Fruit fly (Drosophila melanogaster) whole organism, embryonic: Measurements from ENCODE around the gene CG15818.

Experiments used
- B-H2 ChIP-seq: fragments of 200-800 bp; sonication (Bioruptor generic); optimal IDR thresholded peaks from 2 replicates; lab custom pipeline; 2018; ENCODE audit warnings: missing biosample characterization, mild to moderate bottlenecking, missing genetic modification characterization
- Bgb ChIP-seq: fragments of 200-800 bp; sonication (Bioruptor generic); IDR thresholded peaks from 2 replicates; pipeline ENCODE4 v1.3.6; 2022; ENCODE audit warnings: missing biosample characterization, missing genetic modification characterization; ENCODE audit not compliant: partially characterized antibody
- CG10565 ChIP-seq: fragments of 200-800 bp; sonication (Bioruptor generic); optimal IDR thresholded peaks from 3 replicates; lab custom pipeline; 2016; ENCODE audit warnings: missing biosample characterization, mild to moderate bottlenecking, missing genetic modification characterization
- CG11247 ChIP-seq: fragments of 200-800 bp; sonication (Bioruptor generic); IDR thresholded peaks from 2 replicates; pipeline ENCODE4 v1.3.6; 2022; ENCODE audit warnings: missing biosample characterization, missing genetic modification characterization
- CG12299 ChIP-seq: fragments of 200-800 bp; sonication (Bioruptor generic); optimal IDR thresholded peaks from 2 replicates; lab custom pipeline; 2018; ENCODE audit warnings: missing biosample characterization, mild to moderate bottlenecking, missing genetic modification characterization
- CG13424 ChIP-seq: fragments of 200-800 bp; sonication (Bioruptor generic); optimal IDR thresholded peaks from 2 replicates; lab custom pipeline; 2019; ENCODE audit warnings: missing biosample characterization, mild to moderate bottlenecking, missing genetic modification characterization, moderate library complexity
- CG14667 ChIP-seq: fragments of 200-800 bp; sonication (Bioruptor generic); IDR thresholded peaks from 2 replicates; pipeline ENCODE4 v1.3.6; 2022; ENCODE audit warnings: missing biosample characterization, missing genetic modification characterization
- CG14710 ChIP-seq: fragments of 200-800 bp; sonication (Bioruptor generic); optimal IDR thresholded peaks from 3 replicates; lab custom pipeline; 2019; ENCODE audit warnings: missing biosample characterization, mild to moderate bottlenecking, missing genetic modification characterization, moderate library complexity
- CG15514 ChIP-seq: fragments of 200-800 bp; sonication (Bioruptor generic); optimal IDR thresholded peaks from 3 replicates; lab custom pipeline; 2017; ENCODE audit warnings: missing biosample characterization, missing genetic modification characterization, mild to moderate bottlenecking, moderate library complexity, missing genetic modification reagents
- CG15601 ChIP-seq: fragments of 200-800 bp; sonication (Bioruptor generic); optimal IDR thresholded peaks from 3 replicates; lab custom pipeline; 2019; ENCODE audit warnings: missing biosample characterization, mild to moderate bottlenecking, missing genetic modification characterization, moderate library complexity
- CG17186 ChIP-seq: fragments of 200-800 bp; sonication (Bioruptor generic); optimal IDR thresholded peaks from 3 replicates; lab custom pipeline; 2017; ENCODE audit warnings: missing biosample characterization, missing genetic modification reagents, missing genetic modification characterization
- CG17385 ChIP-seq: fragments of 200-800 bp; sonication (Bioruptor generic); optimal IDR thresholded peaks from 3 replicates; lab custom pipeline; 2018; ENCODE audit warnings: missing biosample characterization, mild to moderate bottlenecking, missing genetic modification characterization
- CG18619 ChIP-seq: fragments of 200-800 bp; sonication (Bioruptor generic); optimal IDR thresholded peaks from 3 replicates; lab custom pipeline; 2017; ENCODE audit warnings: missing biosample characterization, mild to moderate bottlenecking, missing genetic modification characterization
- CG18764 ChIP-seq: fragments of 200-800 bp; sonication (Bioruptor generic); optimal IDR thresholded peaks from 3 replicates; lab custom pipeline; 2016; ENCODE audit warnings: missing biosample characterization, missing genetic modification characterization
- CG31388 ChIP-seq: fragments of 200-800 bp; sonication (Bioruptor generic); optimal IDR thresholded peaks from 2 replicates; lab custom pipeline; 2016; ENCODE audit warnings: missing biosample characterization, missing genetic modification characterization
- CG32532 ChIP-seq: fragments of 200-800 bp; sonication (Bioruptor generic); IDR thresholded peaks from 2 replicates; pipeline ENCODE4 v1.3.6; 2022; ENCODE audit warnings: missing biosample characterization, missing genetic modification characterization
- CG33213 ChIP-seq: fragments of 200-800 bp; sonication (Bioruptor generic); optimal IDR thresholded peaks from 3 replicates; lab custom pipeline; 2016; ENCODE audit warnings: missing biosample characterization, missing genetic modification characterization
- CG34422 ChIP-seq: fragments of 200-800 bp; sonication (Bioruptor generic); IDR thresholded peaks from 3 replicates; pipeline ENCODE4 v1.3.6; 2022; ENCODE audit warnings: missing biosample characterization, missing genetic modification characterization
- CG3838 ChIP-seq: fragments of 200-800 bp; sonication (Bioruptor generic); optimal IDR thresholded peaks from 3 replicates; lab custom pipeline; 2016; ENCODE audit warnings: missing biosample characterization, missing genetic modification characterization
- CG7556 ChIP-seq: fragments of 200-800 bp; sonication (Bioruptor generic); optimal IDR thresholded peaks from 2 replicates; lab custom pipeline; 2017; ENCODE audit warnings: missing biosample characterization, mild to moderate bottlenecking, missing genetic modification characterization
- CG8924 ChIP-seq: fragments of 200-800 bp; optimal IDR thresholded peaks from 3 replicates; lab custom pipeline; 2019; ENCODE audit warnings: missing biosample characterization, mild to moderate bottlenecking, missing genetic modification characterization, moderate library complexity
- D ChIP-seq, 2 experiments: fragments of 200-800 bp in 1 of 2; fragments of >200 bp in 1 of 2; sonication (Bioruptor generic) in 1 of 2; optimal IDR thresholded peaks; 2 replicates in 1 of 2; 3 replicates in 1 of 2; lab custom pipeline; 2017; ENCODE audit warnings: mild to moderate bottlenecking in 1 of 2, missing biosample characterization in 1 of 2, missing genetic modification characterization in 1 of 2, missing genetic modification reagents in 1 of 2
- D19A ChIP-seq: fragments of 200-800 bp; optimal IDR thresholded peaks from 3 replicates; lab custom pipeline; 2019; ENCODE audit warnings: missing biosample characterization, mild to moderate bottlenecking, missing genetic modification characterization, moderate library complexity
- Dbx ChIP-seq: fragments of 200-800 bp; sonication (Bioruptor generic); IDR thresholded peaks from 3 replicates; pipeline ENCODE4 v1.3.6; 2022; ENCODE audit warnings: missing biosample characterization, missing genetic modification characterization
- Dip3 ChIP-seq: fragments of 200-800 bp; sonication (Bioruptor generic); optimal IDR thresholded peaks from 3 replicates; lab custom pipeline; 2016; ENCODE audit warnings: missing biosample characterization, missing genetic modification characterization
- Fer1 ChIP-seq: fragments of 200-800 bp; sonication (Bioruptor generic); optimal IDR thresholded peaks from 2 replicates; lab custom pipeline; 2017; ENCODE audit warnings: missing biosample characterization, mild to moderate bottlenecking, missing genetic modification characterization
- H2.0 ChIP-seq: fragments of 200-800 bp; sonication (Bioruptor generic); IDR thresholded peaks from 2 replicates; pipeline ENCODE4 v1.3.6; 2022; ENCODE audit warnings: missing biosample characterization, missing genetic modification characterization
- HLHmδ ChIP-seq: fragments of 200-800 bp; sonication (Bioruptor generic); optimal IDR thresholded peaks from 2 replicates; lab custom pipeline; 2018; ENCODE audit warnings: missing biosample characterization, mild to moderate bottlenecking, missing genetic modification characterization, moderate library complexity
- Lim3 ChIP-seq: fragments of 200-800 bp; sonication (Bioruptor generic); IDR thresholded peaks from 2 replicates; pipeline ENCODE4 v1.3.6; 2022; ENCODE audit warnings: missing biosample characterization, missing genetic modification characterization
- Med ChIP-seq: fragments of 200-800 bp; sonication (Bioruptor generic); peaks from one replicate; lab custom pipeline; 2016; ENCODE audit warnings: missing biosample characterization, missing genetic modification characterization, mild to moderate bottlenecking, inconsistent platforms, moderate library complexity
- Mrtf ChIP-seq: fragments of 200-800 bp; sonication (Bioruptor generic); IDR thresholded peaks from 3 replicates; pipeline ENCODE4 v1.3.6; 2022; ENCODE audit warnings: missing biosample characterization, missing genetic modification characterization
- NK7.1 ChIP-seq: fragments of 200-800 bp; sonication (Bioruptor generic); optimal IDR thresholded peaks from 3 replicates; lab custom pipeline; 2016; ENCODE audit warnings: missing biosample characterization, missing genetic modification characterization
- Rx ChIP-seq: fragments of 200-800 bp; sonication (Bioruptor generic); IDR thresholded peaks from 2 replicates; pipeline ENCODE4 v1.3.6; 2022; ENCODE audit warnings: missing biosample characterization, missing genetic modification characterization
- Taf1 ChIP-seq: fragments of 200-800 bp; sonication (Bioruptor generic); IDR thresholded peaks from 2 replicates; pipeline ENCODE4 v1.3.6; 2022; ENCODE audit warnings: missing biosample characterization, missing genetic modification characterization
- YL-1 ChIP-seq: fragments of 200-800 bp; sonication (Bioruptor generic); optimal IDR thresholded peaks from 3 replicates; lab custom pipeline; 2017; ENCODE audit warnings: missing biosample characterization, mild to moderate bottlenecking, missing genetic modification characterization
- cad ChIP-seq: fragments of >200 bp; optimal IDR thresholded peaks from 2 replicates; lab custom pipeline; 2017; ENCODE audit warnings: missing biosample characterization, missing genetic modification characterization
- ewg ChIP-seq: fragments of 200-800 bp; sonication (Bioruptor generic); optimal IDR thresholded peaks from 3 replicates; lab custom pipeline; 2017; ENCODE audit warnings: mild to moderate bottlenecking, missing biosample characterization, missing genetic modification reagents, missing genetic modification characterization
- gem ChIP-seq: fragments of 200-800 bp; sonication (Bioruptor generic); optimal IDR thresholded peaks from 2 replicates; lab custom pipeline; 2019; ENCODE audit warnings: missing biosample characterization, mild to moderate bottlenecking, missing genetic modification characterization, moderate library complexity
- gfzf ChIP-seq: fragments of 200-800 bp; sonication (Bioruptor generic); optimal IDR thresholded peaks from 2 replicates; lab custom pipeline; 2016; ENCODE audit warnings: missing biosample characterization, mild to moderate bottlenecking, missing genetic modification characterization, moderate library complexity
- grau ChIP-seq: fragments of 200-800 bp; optimal IDR thresholded peaks from 3 replicates; lab custom pipeline; 2019; ENCODE audit warnings: missing biosample characterization, mild to moderate bottlenecking, missing genetic modification characterization, moderate library complexity
- knrl ChIP-seq: fragments of 200-800 bp; sonication (Bioruptor generic); IDR thresholded peaks from 3 replicates; pipeline ENCODE4 v1.3.6; 2022; ENCODE audit warnings: missing biosample characterization, missing genetic modification characterization; ENCODE audit not compliant: partially characterized antibody
- lbe ChIP-seq: fragments of 200-800 bp; sonication (Bioruptor generic); optimal IDR thresholded peaks from 2 replicates; lab custom pipeline; 2016; ENCODE audit warnings: missing biosample characterization, mild to moderate bottlenecking, missing genetic modification characterization
- nerfin-2 ChIP-seq: fragments of 200-800 bp; sonication (Bioruptor generic); IDR thresholded peaks from 2 replicates; pipeline ENCODE4 v1.3.6; 2022; ENCODE audit warnings: missing biosample characterization, missing genetic modification characterization; ENCODE audit not compliant: partially characterized antibody
- nmo ChIP-seq: fragments of 200-800 bp; sonication (Bioruptor generic); optimal IDR thresholded peaks from 2 replicates; lab custom pipeline; 2018; ENCODE audit warnings: missing biosample characterization, mild to moderate bottlenecking, missing genetic modification characterization, moderate library complexity
- ranshi ChIP-seq: fragments of 200-800 bp; sonication (Bioruptor generic); IDR thresholded peaks from 2 replicates; pipeline ENCODE4 v1.3.6; 2022; ENCODE audit warnings: missing biosample characterization, missing genetic modification characterization
- tna ChIP-seq: fragments of 200-800 bp; sonication (Bioruptor generic); IDR thresholded peaks from 2 replicates; pipeline ENCODE4 v1.3.6; 2022; ENCODE audit warnings: missing biosample characterization, missing genetic modification characterization; ENCODE audit not compliant: partially characterized antibody
- tx ChIP-seq: fragments of 200-800 bp; sonication (Bioruptor generic); optimal IDR thresholded peaks from 2 replicates; lab custom pipeline; 2016; ENCODE audit warnings: missing biosample characterization, missing genetic modification characterization
- vfl ChIP-seq: fragments of 200-800 bp; sonication (Bioruptor generic); optimal IDR thresholded peaks from 2 replicates; lab custom pipeline; 2016; ENCODE audit warnings: missing biosample characterization, missing genetic modification characterization
- vvl ChIP-seq: fragments of 200-800 bp; sonication (Bioruptor generic); IDR thresholded peaks from 2 replicates; pipeline ENCODE4 v1.3.6; 2022; ENCODE audit warnings: missing biosample characterization, missing genetic modification characterization

CG15818 gene

DNA sequence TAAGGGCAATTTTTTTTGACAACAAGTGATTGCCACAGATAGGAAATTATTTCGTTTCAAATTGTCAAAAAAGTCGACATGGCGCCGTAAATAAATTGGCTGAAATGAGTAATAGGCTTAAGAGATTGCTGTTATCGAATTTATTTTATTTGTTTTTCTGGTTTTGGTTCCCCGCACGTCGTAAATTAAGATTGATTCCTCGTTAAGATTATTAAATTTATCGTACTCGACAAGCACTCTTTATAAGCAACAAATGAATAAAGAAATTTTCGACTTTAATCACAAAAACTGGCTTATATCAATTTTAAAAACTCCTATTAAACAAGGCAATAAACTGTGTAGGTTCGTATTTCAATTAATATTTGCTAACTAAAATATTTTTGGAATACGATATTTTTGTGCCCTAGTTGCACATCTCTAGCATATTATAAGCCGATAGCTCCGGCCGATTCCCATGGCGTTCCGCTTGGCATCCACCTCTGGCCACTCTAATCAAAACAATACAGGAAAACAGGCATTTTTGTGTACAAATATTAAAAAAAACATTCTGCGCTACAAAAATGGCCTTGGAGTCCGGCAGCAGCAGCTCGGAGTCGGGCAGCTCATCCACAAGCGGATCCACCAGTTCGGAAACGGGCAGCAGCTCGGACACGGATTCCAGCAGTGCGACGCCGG lies 1.4 kb downstream of the CG15818 start, which contains the start of gene chm (continued):
- TF ChIP-seq H2.0 (GFP tag; lab: Robert Waterston, UW) (no peak), grau (tag; lab: Kevin White, UChicago) (peak; percentile 50), CG11247 (GFP tag; lab: Robert Waterston, UW) (0 out of 2 replicates have a peak, but pooled peaks have one; percentile 41), YL-1 (GFP tag; lab: Kevin White, UChicago) (peak; percentile 27), cad (GFP tag; lab: Kevin White, UChicago) (no peak), NK7.1 (GFP tag; lab: Kevin White, UChicago) (no peak), CG15601 (peak; percentile 28), Dip3 (GFP tag; lab: Kevin White, UChicago) (no peak), lbe (GFP tag; lab: Kevin White, UChicago) (peak; percentile 26), CG32532 (GFP tag; lab: Robert Waterston, UW) (peak; percentile 54), tna (GFP tag; lab: Robert Waterston, UW) (peak; percentile 64), ewg (GFP tag; lab: Kevin White, UChicago) (no peak), CG3838 (GFP tag; lab: Kevin White, UChicago) (no peak), CG8924 (no peak), CG34422 (GFP tag; lab: Robert Waterston, UW) (peak; percentile 50; the same call in 1 of the 3 replicates), nmo (GFP tag; lab: Kevin White, UChicago) (peak; percentile 54), CG10565 (GFP tag; lab: Kevin White, UChicago) (no peak), CG31388 (GFP tag; lab: Kevin White, UChicago) (no peak), CG18619 (GFP tag; lab: Kevin White, UChicago) (no peak), Rx (GFP tag; lab: Robert Waterston, UW) (no peak), gem (tag; lab: Kevin White, UChicago) (no peak), vfl (peak; percentile 29), B-H2 (peak; percentile 41), nerfin-2 (peak; percentile 76), Mrtf (GFP tag; lab: Robert Waterston, UW) (no peak), Lim3 (no peak), CG33213 (GFP tag; lab: Kevin White, UChicago) (peak; percentile 40), CG13424 (tag; lab: Kevin White, UChicago) (peak; percentile 25), CG17385 (GFP tag; lab: Kevin White, UChicago) (peak; percentile 7), knrl (GFP tag; lab: Robert Waterston, UW) (peak; percentile 90), CG7556 (no peak), tx (GFP tag; lab: Kevin White, UChicago) (peak; percentile 17), D (optimal IDR thresholded peaks at IDR 0.05; lab: Kevin White, UChicago) (no peak), D (GFP tag; optimal IDR thresholded peaks at IDR 0.05; lab: Kevin White, UChicago) (no peak), Fer1 (peak; percentile 21), Taf1 (no peak), ranshi (0 out of 2 replicates have a peak, but pooled peaks have one; percentile 21), CG12299 (tag; lab: Kevin White, UChicago) (no peak), gfzf (peak; percentile 88), HLHmδ (GFP tag; lab: Kevin White, UChicago) (no peak), vvl (GFP tag; lab: Robert Waterston, UW) (peak; percentile 65), Dbx (GFP tag; lab: Robert Waterston, UW) (peak; percentile 45; the same call in 1 of the 3 replicates), Bgb (peak; percentile 86), D19A (tag; lab: Kevin White, UChicago) (no peak), CG15514 (GFP tag; lab: Kevin White, UChicago) (peak; percentile 46), CG14710 (tag; lab: Kevin White, UChicago) (peak; percentile 51), CG14667 (GFP tag; lab: Robert Waterston, UW) (no peak; the same call in 1 of the 2 replicates), CG17186 (peak; percentile 14), Med (GFP tag; lab: Kevin White, UChicago) (peak; percentile 88), CG18764 (no peak)
